Fruit fly (Drosophila melanogaster): ENCODE results near the gene alt.

- TF ChIP-seq CG8478 (optimal IDR thresholded peaks at IDR 0.05) (no peak), CTCF (optimal IDR thresholded peaks at IDR 0.05) (no peak)
Observed at dm6 chr3R:17699891-17700487, 17.7 kb upstream of the alt start.
